Worm (Caenorhabditis elegans) whole organism, L4/young adult: ENCODE measurements around the gene C52G5.2.

ENCODE experiments used
- W03F9.2 ChIP-seq: fragments of 150-350 bp; optimal IDR thresholded peaks from 2 replicates; lab custom pipeline; 2014; ENCODE audit warnings: missing biosample characterization, missing genetic modification characterization
- dao-5 ChIP-seq: sonication (generic microtip); optimal IDR thresholded peaks from 2 replicates; lab custom pipeline; 2016; ENCODE audit warnings: missing genotype, missing genetic modification characterization, moderate library complexity, missing compliant biosample characterization
- him-1 ChIP-seq: sonication (generic microtip); optimal IDR thresholded peaks from 2 replicates; lab custom pipeline; 2016; ENCODE audit warnings: missing genotype, missing genetic modification reagents, missing genetic modification characterization, missing compliant biosample characterization

DNA sequence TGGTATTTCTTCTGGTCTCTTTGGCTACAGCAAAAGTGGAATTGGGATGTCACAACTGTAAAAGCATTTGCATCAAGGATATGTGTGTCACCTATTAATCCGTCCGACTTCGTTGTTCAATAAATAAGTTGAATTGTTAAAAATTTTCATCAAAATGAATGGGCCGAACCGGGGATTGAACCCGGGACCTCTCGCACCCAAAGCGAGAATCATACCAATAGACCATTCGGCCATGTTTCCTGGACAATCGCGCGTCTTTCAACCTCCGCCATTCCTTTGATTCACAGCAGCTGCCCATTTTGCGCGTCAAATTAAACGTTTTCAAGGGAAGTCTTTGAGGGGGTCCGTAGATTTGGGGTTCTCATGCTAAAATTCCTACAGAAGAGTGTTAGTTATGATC lies 11.6 kb downstream of the C52G5.2 start:
- TF ChIP-seq him-1 (tag; lab: Kevin White, UChicago), result no peak
- no peak for TF ChIP-seq W03F9.2
- TF ChIP-seq dao-5 (tag; lab: Kevin White, UChicago), result no peak
